Worm (Caenorhabditis elegans) whole organism, L4 larva: ENCODE data around the gene atn-1.

ENCODE experiments used
- F10B5.3 ChIP-seq: sonication (generic microtip); optimal IDR thresholded peaks from 2 replicates; lab custom pipeline; 2016; ENCODE audit warnings: mild to moderate bottlenecking, missing genetic modification characterization, missing compliant biosample characterization
- R02D3.7 ChIP-seq: fragments of 150-350 bp; sonication (generic microtip); optimal IDR thresholded peaks from 3 replicates; lab custom pipeline; 2014; ENCODE audit warnings: missing biosample characterization, missing genetic modification characterization
- T20F7.1 ChIP-seq: fragments of 200-800 bp; sonication (Bioruptor generic); optimal IDR thresholded peaks from 2 replicates; lab custom pipeline; 2018; ENCODE audit warnings: mild to moderate bottlenecking, missing genetic modification characterization, missing compliant biosample characterization
- Y105C5A.15 ChIP-seq: fragments of 200-800 bp; sonication (Bioruptor generic); IDR thresholded peaks from 2 replicates; pipeline ENCODE4 v1.3.6; 2022; ENCODE audit warnings: missing genetic modification characterization, missing compliant biosample characterization
- Y75B8A.6 ChIP-seq: fragments of 200-800 bp; sonication (Bioruptor generic); IDR thresholded peaks from 2 replicates; pipeline ENCODE4 v1.3.6; 2022; ENCODE audit warnings: missing genetic modification reagents, missing genetic modification characterization, missing compliant biosample characterization
- ZK337.2 ChIP-seq: fragments of 200-800 bp; sonication (Bioruptor generic); IDR thresholded peaks from 2 replicates; pipeline ENCODE4 v1.3.6; 2022; ENCODE audit warnings: missing genetic modification reagents, missing genetic modification characterization, missing compliant biosample characterization
- ZK546.5 ChIP-seq, 2 experiments: sonication (generic microtip); optimal IDR thresholded peaks; 2 replicates each; lab custom pipeline; 2017; ENCODE audit warnings: missing biosample characterization in 2 of 2, missing genetic modification characterization in 2 of 2
- ama-1 ChIP-seq: fragments of 150-350 bp; optimal IDR thresholded peaks from 2 replicates; lab custom pipeline; 2014; ENCODE audit warnings: inconsistent platforms, mixed read lengths
- arid-1 ChIP-seq: fragments of 200-800 bp; sonication (Bioruptor generic); conservative IDR thresholded peaks from 2 replicates; pipeline ENCODE4 v1.3.6; 2022; ENCODE audit warnings: missing genetic modification reagents, missing genetic modification characterization, missing compliant biosample characterization
- attf-4 ChIP-seq: sonication (generic microtip); optimal IDR thresholded peaks from 3 replicates; lab custom pipeline; 2017; ENCODE audit warnings: missing biosample characterization, missing genetic modification characterization
- ceh-20 ChIP-seq: fragments of 200-800 bp; sonication (Bioruptor generic); IDR thresholded peaks from 2 replicates; pipeline ENCODE4 v1.3.6; 2022; ENCODE audit warnings: missing genetic modification reagents, missing genetic modification characterization, missing compliant biosample characterization
- ceh-32 ChIP-seq: sonication (generic microtip); optimal IDR thresholded peaks from 2 replicates; lab custom pipeline; 2016; ENCODE audit warnings: mild to moderate bottlenecking, missing genetic modification characterization, missing compliant biosample characterization; ENCODE audit not compliant: poor library complexity
- ceh-44 ChIP-seq: fragments of 200-800 bp; sonication (Bioruptor generic); IDR thresholded peaks from 2 replicates; pipeline ENCODE4 v1.3.6; 2022; ENCODE audit warnings: missing genetic modification reagents, missing genetic modification characterization, missing compliant biosample characterization
- cey-2 ChIP-seq: sonication (generic microtip); optimal IDR thresholded peaks from 3 replicates; lab custom pipeline; 2017; ENCODE audit warnings: missing genetic modification characterization, mild to moderate bottlenecking, missing compliant biosample characterization, antibody characterized with exemption, borderline replicate concordance; ENCODE audit not compliant: insufficient read depth
- ctbp-1 ChIP-seq: fragments of 200-800 bp; sonication (Bioruptor generic); IDR thresholded peaks from 2 replicates; pipeline ENCODE4 v1.3.6; 2022; ENCODE audit warnings: missing genetic modification reagents, missing genetic modification characterization, missing compliant biosample characterization
- daf-16 ChIP-seq, 3 experiments: sonication (generic microtip); optimal IDR thresholded peaks; 2 replicates each; lab custom pipeline; 2016 to 2017; ENCODE audit warnings: missing genetic modification characterization in 3 of 3, missing genetic modification reagents in 3 of 3, mild to moderate bottlenecking in 2 of 3, missing compliant biosample characterization in 2 of 3, missing biosample characterization in 1 of 3, moderate library complexity in 1 of 3
- daf-19 ChIP-seq: fragments of 200-800 bp; sonication (Bioruptor generic); conservative IDR thresholded peaks from 2 replicates; pipeline ENCODE4 v1.3.6; 2022; ENCODE audit warnings: missing genetic modification characterization, missing compliant biosample characterization
- daf-8 ChIP-seq: fragments of 200-800 bp; sonication (Bioruptor generic); IDR thresholded peaks from 2 replicates; pipeline ENCODE4 v1.3.6; 2022; ENCODE audit warnings: missing genetic modification characterization, missing compliant biosample characterization
- duxl-1 ChIP-seq: sonication (generic microtip); optimal IDR thresholded peaks from 2 replicates; lab custom pipeline; 2016; ENCODE audit warnings: mild to moderate bottlenecking, missing genetic modification characterization, moderate library complexity, missing compliant biosample characterization; ENCODE audit not compliant: poor library complexity
- fkh-10 ChIP-seq: fragments of 150-350 bp; optimal IDR thresholded peaks from 2 replicates; lab custom pipeline; 2014; ENCODE audit warnings: missing biosample characterization, missing genetic modification reagents, missing genetic modification characterization
- hif-1 ChIP-seq, 2 experiments: sonication (generic microtip); optimal IDR thresholded peaks; 2 replicates each; lab custom pipeline; 2016 to 2017; ENCODE audit warnings: missing compliant biosample characterization in 2 of 2, missing genetic modification characterization in 2 of 2, missing genetic modification reagents in 2 of 2, missing genotype in 2 of 2, mild to moderate bottlenecking in 1 of 2
- hlh-11 ChIP-seq: fragments of 200-800 bp; sonication (Bioruptor generic); optimal IDR thresholded peaks from 2 replicates; lab custom pipeline; 2018; ENCODE audit warnings: mild to moderate bottlenecking, missing genetic modification characterization, missing compliant biosample characterization
- hmg-1.1 ChIP-seq: fragments of 200-800 bp; sonication (Bioruptor generic); IDR thresholded peaks from 2 replicates; pipeline ENCODE4 v1.3.6; 2022; ENCODE audit warnings: missing genetic modification reagents, missing genetic modification characterization, missing compliant biosample characterization
- jun-1 ChIP-seq: fragments of 150-350 bp; optimal IDR thresholded peaks from 2 replicates; lab custom pipeline; 2014; ENCODE audit warnings: missing biosample characterization, missing genetic modification reagents, missing genetic modification characterization
- lim-7 ChIP-seq: fragments of 200-800 bp; sonication (Bioruptor generic); IDR thresholded peaks from 2 replicates; pipeline ENCODE4 v1.3.6; 2022; ENCODE audit warnings: missing genetic modification characterization, missing compliant biosample characterization
- lin-38 ChIP-seq: fragments of 200-800 bp; sonication (Bioruptor generic); IDR thresholded peaks from 2 replicates; pipeline ENCODE4 v1.3.6; 2022; ENCODE audit warnings: missing genetic modification reagents, missing genetic modification characterization, missing compliant biosample characterization
- lsy-2 ChIP-seq, 2 experiments: fragments of 150-350 bp in 1 of 2; sonication (generic microtip) in 1 of 2; optimal IDR thresholded peaks; 2 replicates each; lab custom pipeline; 2014 to 2017; ENCODE audit warnings: missing biosample characterization in 2 of 2, missing genetic modification characterization in 2 of 2
- madf-5 ChIP-seq, 2 experiments: fragments of 200-800 bp; sonication (Bioruptor generic); IDR thresholded peaks; 2 replicates each; pipeline ENCODE4 v1.3.6; 2022; ENCODE audit warnings: missing compliant biosample characterization in 2 of 2, missing genetic modification characterization in 2 of 2
- madf-9 ChIP-seq: fragments of 200-800 bp; sonication (Bioruptor generic); conservative IDR thresholded peaks from 2 replicates; pipeline ENCODE4 v1.3.6; 2022; ENCODE audit warnings: missing genetic modification reagents, missing genetic modification characterization, missing compliant biosample characterization
- mdl-1 ChIP-seq, 2 experiments: fragments of 150-350 bp in 1 of 2; sonication (generic microtip) in 1 of 2; optimal IDR thresholded peaks; 2 replicates each; lab custom pipeline; 2014 to 2017; ENCODE audit warnings: missing biosample characterization in 2 of 2, missing genetic modification characterization in 2 of 2
- mep-1 ChIP-seq: fragments of 150-350 bp; sonication (generic microtip); optimal IDR thresholded peaks from 3 replicates; lab custom pipeline; 2014; ENCODE audit warnings: missing biosample characterization, missing genetic modification characterization
- mes-2 ChIP-seq: sonication (generic microtip); optimal IDR thresholded peaks from 2 replicates; lab custom pipeline; 2016; ENCODE audit warnings: missing genotype, mild to moderate bottlenecking, missing genetic modification characterization, missing compliant biosample characterization; ENCODE audit not compliant: poor library complexity, severe bottlenecking
- nhr-10 ChIP-seq: fragments of 150-350 bp; optimal IDR thresholded peaks from 2 replicates; lab custom pipeline; 2014; ENCODE audit warnings: missing biosample characterization, missing genetic modification characterization
- nhr-102 ChIP-seq: sonication (generic microtip); optimal IDR thresholded peaks from 2 replicates; lab custom pipeline; 2016; ENCODE audit warnings: mild to moderate bottlenecking, missing genetic modification characterization, moderate library complexity, missing compliant biosample characterization
- nhr-11 ChIP-seq: fragments of 150-350 bp; optimal IDR thresholded peaks from 2 replicates; lab custom pipeline; 2014; ENCODE audit warnings: missing biosample characterization, missing genetic modification characterization
- nhr-111 ChIP-seq: fragments of 200-800 bp; sonication (Bioruptor generic); optimal IDR thresholded peaks from 2 replicates; lab custom pipeline; 2018; ENCODE audit warnings: mild to moderate bottlenecking, missing genetic modification characterization, missing compliant biosample characterization
- nhr-28 ChIP-seq: fragments of 150-350 bp; optimal IDR thresholded peaks from 2 replicates; lab custom pipeline; 2014; ENCODE audit warnings: missing biosample characterization, missing genetic modification characterization
- pha-4 ChIP-seq, 2 experiments: fragments of 150-350 bp in 1 of 2; fragments of 200-800 bp in 1 of 2; sonication (Bioruptor generic) in 1 of 2; IDR thresholded peaks in 1 of 2; optimal IDR thresholded peaks in 1 of 2; 2 replicates each; pipeline versions ENCODE4 v1.3.6 to Lab custom; 2014 to 2022; ENCODE audit warnings: missing genetic modification characterization in 2 of 2, missing genetic modification reagents in 2 of 2, missing biosample characterization in 1 of 2, missing compliant biosample characterization in 1 of 2
- saeg-2 ChIP-seq: fragments of 200-800 bp; sonication (Bioruptor generic); IDR thresholded peaks from 2 replicates; pipeline ENCODE4 v1.3.6; 2022; ENCODE audit warnings: missing genetic modification reagents, missing genetic modification characterization, missing compliant biosample characterization
- sdz-12 ChIP-seq: fragments of 200-800 bp; sonication (Bioruptor generic); optimal IDR thresholded peaks from 2 replicates; lab custom pipeline; 2018; ENCODE audit warnings: mild to moderate bottlenecking, missing genetic modification characterization, missing compliant biosample characterization
- set-16 ChIP-seq: fragments of 200-800 bp; sonication (Bioruptor generic); IDR thresholded peaks from 2 replicates; pipeline ENCODE4 v1.3.6; 2022; ENCODE audit warnings: missing genetic modification reagents, missing genetic modification characterization, missing compliant biosample characterization
- skn-1 ChIP-seq: fragments of 150-350 bp; optimal IDR thresholded peaks from 2 replicates; lab custom pipeline; 2014; ENCODE audit warnings: missing biosample characterization, missing genetic modification characterization
- snpc-1.2 ChIP-seq: fragments of 200-800 bp; sonication (Bioruptor generic); IDR thresholded peaks from 2 replicates; pipeline ENCODE4 v1.3.6; 2022; ENCODE audit warnings: missing genetic modification reagents, missing genetic modification characterization, missing compliant biosample characterization
- tag-97 ChIP-seq: fragments of 200-800 bp; sonication (Bioruptor generic); IDR thresholded peaks from 2 replicates; pipeline ENCODE4 v1.3.6; 2022; ENCODE audit warnings: missing genetic modification characterization, missing compliant biosample characterization
- unc-130 ChIP-seq: sonication (generic microtip); optimal IDR thresholded peaks from 2 replicates; lab custom pipeline; 2016; ENCODE audit warnings: missing genetic modification reagents, missing genetic modification characterization, missing compliant biosample characterization
- unc-39 ChIP-seq: sonication (generic microtip); optimal IDR thresholded peaks from 2 replicates; lab custom pipeline; 2017; ENCODE audit warnings: missing biosample characterization, missing genetic modification characterization
- unc-62 ChIP-seq, 3 experiments: fragments of 150-350 bp in 1 of 3; sonication (generic microtip); optimal IDR thresholded peaks in 2 of 3; peaks in 1 of 3; 1 replicate in 1 of 3; 2 replicates in 2 of 3; lab custom pipeline; 2014 to 2017; ENCODE audit warnings: missing biosample characterization in 3 of 3, missing genetic modification characterization in 3 of 3, missing genetic modification reagents in 3 of 3, missing genotype in 1 of 3
- vab-7 ChIP-seq: fragments of 200-800 bp; sonication (Bioruptor generic); IDR thresholded peaks from 2 replicates; pipeline ENCODE4 v1.3.6; 2022; ENCODE audit warnings: missing genetic modification reagents, missing genetic modification characterization, missing compliant biosample characterization
- zip-2 ChIP-seq: fragments of 150-350 bp; optimal IDR thresholded peaks from 2 replicates; lab custom pipeline; 2014; ENCODE audit warnings: missing biosample characterization, missing genetic modification characterization

Gene atn-1

DNA sequence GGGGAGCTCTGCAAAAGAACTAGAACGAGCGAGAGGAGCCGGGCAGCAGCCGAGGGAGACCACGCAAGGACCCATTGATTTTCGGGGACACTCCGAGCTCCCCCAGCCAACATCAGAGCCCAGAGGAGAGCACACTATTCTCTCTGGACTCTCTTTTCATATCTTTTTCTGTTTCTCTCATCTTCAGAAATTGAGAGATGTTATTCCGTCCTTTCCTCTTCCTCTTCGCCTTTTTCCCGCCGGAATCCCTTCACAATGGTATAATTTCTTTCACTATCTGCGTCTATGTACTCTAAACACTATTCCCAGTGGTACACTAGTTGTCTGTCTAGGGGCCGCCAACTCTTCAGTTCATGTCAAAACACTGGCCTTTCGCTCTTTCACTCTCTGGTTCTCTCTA, 12.8 kb upstream of the atn-1 start (continued):
- peak; percentile 36; the same call in 1 of the 2 replicates for TF ChIP-seq pha-4 (GFP tag; IDR thresholded peaks at IDR 0.05; lab: Robert Waterston, UW)
- no peak for TF ChIP-seq pha-4 (tag; optimal IDR thresholded peaks at IDR 0.05; lab: Kevin White, UChicago)
- 0 out of 2 replicates have a peak, but pooled peaks have one; percentile 38 for TF ChIP-seq vab-7 (GFP tag; lab: Robert Waterston, UW)
- peak in 1 of 2 experiments; percentile 61 for TF ChIP-seq hif-1 (tag; optimal IDR thresholded peaks at IDR 0.05; lab: Kevin White, UChicago)
- TF ChIP-seq lsy-2 (tag; optimal IDR thresholded peaks at IDR 0.05; lab: Kevin White, UChicago), result peak; percentile 34 to 67
- no peak for TF ChIP-seq cey-2 (tag; lab: Kevin White, UChicago)
- no peak for TF ChIP-seq zip-2
- peak; percentile 95 for TF ChIP-seq set-16 (GFP tag; lab: Robert Waterston, UW)
- TF ChIP-seq ctbp-1 (GFP tag; lab: Robert Waterston, UW), result peak; percentile 96
- peak; percentile 39 for TF ChIP-seq mes-2 (tag; lab: Kevin White, UChicago)
- TF ChIP-seq nhr-10 (tag; lab: Kevin White, UChicago), result no peak
- TF ChIP-seq T20F7.1 (GFP tag; lab: Kevin White, UChicago), result peak; percentile 34
- no peak for TF ChIP-seq madf-9 (GFP tag; lab: Robert Waterston, UW)
- TF ChIP-seq nhr-102 (tag; lab: Kevin White, UChicago), result no peak
- TF ChIP-seq skn-1, result no peak
- no peak for TF ChIP-seq nhr-111 (GFP tag; lab: Kevin White, UChicago)
- TF ChIP-seq R02D3.7, result no peak
- TF ChIP-seq nhr-11 (tag; lab: Kevin White, UChicago), result peak; percentile 80
- TF ChIP-seq unc-39, result no peak
- no peak for TF ChIP-seq lin-38 (GFP tag; lab: Robert Waterston, UW)
- TF ChIP-seq snpc-1.2 (GFP tag; lab: Robert Waterston, UW), result no peak
- TF ChIP-seq ZK546.5 (tag; optimal IDR thresholded peaks at IDR 0.05; lab: Kevin White, UChicago), result no peak
- no peak for TF ChIP-seq F10B5.3 (tag; lab: Kevin White, UChicago)
- TF ChIP-seq ceh-20, result peak; percentile 85
- 0 out of 2 replicates have a peak, but pooled peaks have one; percentile 29 for TF ChIP-seq Y75B8A.6 (GFP tag; lab: Robert Waterston, UW)
- TF ChIP-seq lim-7 (GFP tag; lab: Robert Waterston, UW), result no peak
- TF ChIP-seq tag-97 (GFP tag; lab: Robert Waterston, UW), result no peak
- TF ChIP-seq sdz-12, result no peak
- no peak for TF ChIP-seq daf-19 (GFP tag; lab: Robert Waterston, UW)
- TF ChIP-seq ceh-32 (tag; lab: Kevin White, UChicago), result peak; percentile 40
- peak; percentile 76 for TF ChIP-seq mep-1 (tag; lab: Kevin White, UChicago)
- TF ChIP-seq duxl-1 (tag; lab: Kevin White, UChicago), result no peak
- peak; percentile 42 for TF ChIP-seq nhr-28
- peak in 1 of 2 experiments; percentile 50 for TF ChIP-seq unc-62 (GFP tag; optimal IDR thresholded peaks at IDR 0.05 in 1 of 2; lab: Kevin White, UChicago)
- no peak for TF ChIP-seq unc-62 (tag; optimal IDR thresholded peaks at IDR 0.05; lab: Kevin White, UChicago)
- TF ChIP-seq attf-4 (tag; lab: Kevin White, UChicago), result no peak
- no peak for TF ChIP-seq arid-1 (GFP tag; lab: Robert Waterston, UW)
- TF ChIP-seq ama-1 (lab: Kevin White, UChicago), result no peak
- TF ChIP-seq madf-5 (GFP tag; IDR thresholded peaks at IDR 0.05; lab: Robert Waterston, UW), result no peak
- TF ChIP-seq saeg-2 (GFP tag; lab: Robert Waterston, UW), result 0 out of 2 replicates have a peak, but pooled peaks have one; percentile 27
- TF ChIP-seq daf-16 (GFP tag; optimal IDR thresholded peaks at IDR 0.05; lab: Kevin White, UChicago), result peak in 1 of 2 experiments; percentile 83
- no peak for TF ChIP-seq daf-16 (tag; optimal IDR thresholded peaks at IDR 0.05; lab: Kevin White, UChicago)
- no peak for TF ChIP-seq unc-130
- no peak for TF ChIP-seq jun-1
- TF ChIP-seq hlh-11, result peak; percentile 74
- no peak for TF ChIP-seq ZK337.2 (GFP tag; lab: Robert Waterston, UW)
- TF ChIP-seq fkh-10 (GFP tag; lab: Kevin White, UChicago), result peak; percentile 94
- peak in 1 of 2 experiments; percentile 68 for TF ChIP-seq mdl-1 (tag; optimal IDR thresholded peaks at IDR 0.05; lab: Kevin White, UChicago)
- TF ChIP-seq daf-8 (GFP tag; lab: Robert Waterston, UW), result no peak
- no peak for TF ChIP-seq Y105C5A.15 (GFP tag; lab: Robert Waterston, UW)
- no peak for TF ChIP-seq ceh-44 (GFP tag; lab: Robert Waterston, UW)
- peak; percentile 85 for TF ChIP-seq hmg-1.1 (GFP tag; lab: Robert Waterston, UW)
